Fruit fly (Drosophila melanogaster): ENCODE measurements around the gene CG13454.

The CG13454 gene

dm6 chr3L:15508233-15508632, 8.6 kb downstream of the CG13454 start, which contains the start of gene CG7841 (continued):
- TF ChIP-seq dsf (GFP tag; optimal IDR thresholded peaks at IDR 0.05; ENCODE audit: borderline replicate concordance) (peak; percentile 83), br (GFP tag; optimal IDR thresholded peaks at IDR 0.05) (peak; percentile 99), Dif (GFP tag; optimal IDR thresholded peaks at IDR 0.05; ENCODE audit: partially characterized antibody) (no peak), CG9705 (GFP tag; optimal IDR thresholded peaks at IDR 0.05) (peak; percentile 98)

dm6 chr3L:15507148-15507896, 9.5 kb downstream of the CG13454 start:
- no peak for TF ChIP-seq tai (GFP tag; optimal IDR thresholded peaks at IDR 0.05)
- no peak for TF ChIP-seq Hr83 (GFP tag; optimal IDR thresholded peaks at IDR 0.05; ENCODE audit: poor library complexity, severe bottlenecking)
- TF ChIP-seq dl (GFP tag; optimal IDR thresholded peaks at IDR 0.05; ENCODE audit: insufficient read depth in 1 of 2, partially characterized antibody in 2 of 2), result peak; percentile 80 to 81
- peak; percentile 92 for TF ChIP-seq Dif (GFP tag; optimal IDR thresholded peaks at IDR 0.05; ENCODE audit: partially characterized antibody)
- TF ChIP-seq Rel (GFP tag; optimal IDR thresholded peaks at IDR 0.05), result no peak
- peak; percentile 95 for TF ChIP-seq Rel (tag; optimal IDR thresholded peaks at IDR 0.05)

dm6 chr3L:15506174-15506926, 10.5 kb downstream of the CG13454 start:
- peak; percentile 2 for TF ChIP-seq sage (GFP tag; optimal IDR thresholded peaks at IDR 0.05)
- TF ChIP-seq br (GFP tag; optimal IDR thresholded peaks at IDR 0.05), result no peak

- TF ChIP-seq Rel (GFP tag; optimal IDR thresholded peaks at IDR 0.05) (no peak), Rel (tag; optimal IDR thresholded peaks at IDR 0.05) (peak; percentile 29), h (GFP tag; optimal IDR thresholded peaks at IDR 0.05) (no peak), Vsx2 (GFP tag; optimal IDR thresholded peaks at IDR 0.05; ENCODE audit: partially characterized antibody) (no peak), dl (GFP tag; optimal IDR thresholded peaks at IDR 0.05; ENCODE audit: insufficient read depth in 1 of 2, partially characterized antibody in 2 of 2) (no peak), sage (GFP tag; optimal IDR thresholded peaks at IDR 0.05) (peak; percentile 14), Sp1 (GFP tag; optimal IDR thresholded peaks at IDR 0.05) (no peak), Hnf4 (GFP tag; optimal IDR thresholded peaks at IDR 0.05) (no peak), Abd-B (GFP tag; optimal IDR thresholded peaks at IDR 0.05) (no peak)
Observed at dm6 chr3L:15504687-15505086, 12.2 kb downstream of the CG13454 start, which contains the start of gene CG7857. Gene CG7857 (minus strand): TSS chr3L:15504894.

- TF ChIP-seq Mio (GFP tag; optimal IDR thresholded peaks at IDR 0.05), result no peak
- no peak for TF ChIP-seq Hr78 (GFP tag; optimal IDR thresholded peaks at IDR 0.05)
- no peak for TF ChIP-seq jim (GFP tag; optimal IDR thresholded peaks at IDR 0.05)
Observed at dm6 chr3L:15502256-15502655, 14.6 kb downstream of the CG13454 start.

dm6 chr3L:15501646-15501972, 15.2 kb downstream of the CG13454 start:
- TF ChIP-seq pan (optimal IDR thresholded peaks at IDR 0.05) (no peak), Abd-B (GFP tag; optimal IDR thresholded peaks at IDR 0.05) (no peak), h (GFP tag; optimal IDR thresholded peaks at IDR 0.05) (no peak), Hnf4 (GFP tag; optimal IDR thresholded peaks at IDR 0.05) (no peak), woc (GFP tag; optimal IDR thresholded peaks at IDR 0.05) (peak; percentile 32), jim (GFP tag; optimal IDR thresholded peaks at IDR 0.05) (no peak), Dif (GFP tag; optimal IDR thresholded peaks at IDR 0.05; ENCODE audit: partially characterized antibody) (no peak), CrebA (GFP tag; optimal IDR thresholded peaks at IDR 0.05; ENCODE audit: borderline replicate concordance) (no peak)

dm6 chr3L:15500813-15501645, 15.8 kb downstream of the CG13454 start, which contains the start of gene CG7272:
Gene CG7272 (plus strand): TSS chr3L:15500938.
- no peak for TF ChIP-seq dsf (GFP tag; optimal IDR thresholded peaks at IDR 0.05; ENCODE audit: borderline replicate concordance)
- no peak for TF ChIP-seq Vsx2 (GFP tag; optimal IDR thresholded peaks at IDR 0.05; ENCODE audit: partially characterized antibody)
- TF ChIP-seq Myc (optimal IDR thresholded peaks at IDR 0.05), result no peak
- TF ChIP-seq tai (GFP tag; optimal IDR thresholded peaks at IDR 0.05), result no peak
- peak; percentile 30 for TF ChIP-seq Hr83 (GFP tag; optimal IDR thresholded peaks at IDR 0.05; ENCODE audit: poor library complexity, severe bottlenecking)
- no peak for TF ChIP-seq Mio (GFP tag; optimal IDR thresholded peaks at IDR 0.05)
- TF ChIP-seq Hnf4 (GFP tag; optimal IDR thresholded peaks at IDR 0.05), result no peak
- no peak for TF ChIP-seq Rel (GFP tag; optimal IDR thresholded peaks at IDR 0.05)
- peak; percentile 96 for TF ChIP-seq Rel (tag; optimal IDR thresholded peaks at IDR 0.05)
- TF ChIP-seq psq (GFP tag; optimal IDR thresholded peaks at IDR 0.05), result no peak
- TF ChIP-seq fru (GFP tag; optimal IDR thresholded peaks at IDR 0.05), result no peak
- TF ChIP-seq CG9705 (GFP tag; optimal IDR thresholded peaks at IDR 0.05), result no peak
- TF ChIP-seq CrebA (GFP tag; optimal IDR thresholded peaks at IDR 0.05; ENCODE audit: borderline replicate concordance), result no peak
- TF ChIP-seq HLH106 (tag; optimal IDR thresholded peaks at IDR 0.05), result no peak
- TF ChIP-seq sage (GFP tag; optimal IDR thresholded peaks at IDR 0.05), result no peak
- TF ChIP-seq GATAd (GFP tag; optimal IDR thresholded peaks at IDR 0.05), result no peak
- TF ChIP-seq Hr78 (GFP tag; optimal IDR thresholded peaks at IDR 0.05), result no peak
- TF ChIP-seq lola (GFP tag; optimal IDR thresholded peaks at IDR 0.05), result no peak
- TF ChIP-seq pan (optimal IDR thresholded peaks at IDR 0.05), result no peak
- peak; percentile 13 for TF ChIP-seq Sp1 (GFP tag; optimal IDR thresholded peaks at IDR 0.05)
- peak; percentile 29 for TF ChIP-seq woc (GFP tag; optimal IDR thresholded peaks at IDR 0.05)
- no peak for TF ChIP-seq Abd-B (GFP tag; optimal IDR thresholded peaks at IDR 0.05)
- TF ChIP-seq Dif (GFP tag; optimal IDR thresholded peaks at IDR 0.05; ENCODE audit: partially characterized antibody), result peak; percentile 64
- no peak for TF ChIP-seq foxo (GFP tag; optimal IDR thresholded peaks at IDR 0.05)
- TF ChIP-seq rgr (GFP tag; optimal IDR thresholded peaks at IDR 0.05), result peak; percentile 61
